Worm (Caenorhabditis elegans) whole organism, mixed stage, embryonic: ENCODE data around the gene T25G12.13.

ENCODE experiments used
- M03D4.4 ChIP-seq: sonication (generic microtip); optimal IDR thresholded peaks from 2 replicates; lab custom pipeline; 2017; ENCODE audit warnings: mild to moderate bottlenecking, missing genetic modification characterization, missing compliant biosample characterization
- bed-3 ChIP-seq: fragments of 200-800 bp; sonication (Bioruptor generic); optimal IDR thresholded peaks from 3 replicates; lab custom pipeline; 2018; ENCODE audit warnings: mild to moderate bottlenecking, missing genetic modification characterization, moderate library complexity, missing compliant biosample characterization
- blmp-1 ChIP-seq: fragments of 150-350 bp; optimal IDR thresholded peaks from 2 replicates; lab custom pipeline; 2014; ENCODE audit warnings: missing biosample characterization, missing genetic modification characterization
- ceh-43 ChIP-seq: fragments of 200-800 bp; sonication (Bioruptor generic); optimal IDR thresholded peaks from 2 replicates; lab custom pipeline; 2018; ENCODE audit warnings: mild to moderate bottlenecking, missing genetic modification characterization, moderate library complexity, missing compliant biosample characterization
- ceh-83 ChIP-seq: fragments of 200-800 bp; sonication (Bioruptor generic); optimal IDR thresholded peaks from 2 replicates; lab custom pipeline; 2018; ENCODE audit warnings: mild to moderate bottlenecking, missing genetic modification characterization, missing compliant biosample characterization
- ces-1 ChIP-seq: fragments of 150-350 bp; optimal IDR thresholded peaks from 2 replicates; lab custom pipeline; 2014; ENCODE audit warnings: missing biosample characterization, missing genetic modification reagents, missing genetic modification characterization
- cnd-1 ChIP-seq: fragments of 200-800 bp; sonication (Bioruptor generic); optimal IDR thresholded peaks from 2 replicates; lab custom pipeline; 2018; ENCODE audit warnings: mild to moderate bottlenecking, missing genetic modification characterization, missing compliant biosample characterization
- drap-1 ChIP-seq: fragments of 200-800 bp; sonication (Bioruptor generic); optimal IDR thresholded peaks from 3 replicates; lab custom pipeline; 2018; ENCODE audit warnings: mild to moderate bottlenecking, missing genetic modification characterization, missing compliant biosample characterization
- elt-3 ChIP-seq: fragments of 150-350 bp; optimal IDR thresholded peaks from 2 replicates; lab custom pipeline; 2014; ENCODE audit warnings: missing biosample characterization, missing genetic modification characterization
- flh-1 ChIP-seq: fragments of 200-800 bp; sonication (Bioruptor generic); optimal IDR thresholded peaks from 2 replicates; lab custom pipeline; 2018; ENCODE audit warnings: mild to moderate bottlenecking, missing genetic modification characterization, moderate library complexity, missing compliant biosample characterization
- hlh-1 ChIP-seq: fragments of 150-350 bp; optimal IDR thresholded peaks from 2 replicates; lab custom pipeline; 2014; ENCODE audit warnings: missing biosample characterization, missing genetic modification reagents, missing genetic modification characterization
- lin-13 ChIP-seq: fragments of 150-350 bp; optimal IDR thresholded peaks from 2 replicates; lab custom pipeline; 2014; ENCODE audit warnings: missing biosample characterization, missing genetic modification characterization
- lin-32 ChIP-seq: fragments of 200-800 bp; sonication (Bioruptor generic); optimal IDR thresholded peaks from 2 replicates; lab custom pipeline; 2018; ENCODE audit warnings: mild to moderate bottlenecking, missing genetic modification characterization, missing compliant biosample characterization
- lsy-2 ChIP-seq: fragments of 150-350 bp; optimal IDR thresholded peaks from 2 replicates; lab custom pipeline; 2014; ENCODE audit warnings: missing biosample characterization, missing genetic modification characterization
- mep-1 ChIP-seq: fragments of 150-350 bp; optimal IDR thresholded peaks from 2 replicates; lab custom pipeline; 2017; ENCODE audit warnings: missing biosample characterization, missing genetic modification reagents, missing genetic modification characterization, inconsistent platforms
- mls-2 ChIP-seq: sonication (generic microtip); optimal IDR thresholded peaks from 2 replicates; lab custom pipeline; 2016; ENCODE audit warnings: mild to moderate bottlenecking, missing genetic modification characterization, moderate library complexity, missing compliant biosample characterization
- nhr-12 ChIP-seq: fragments of 150-350 bp; optimal IDR thresholded peaks from 2 replicates; lab custom pipeline; 2014; ENCODE audit warnings: missing biosample characterization, missing genetic modification characterization
- nhr-2 ChIP-seq: fragments of 150-350 bp; optimal IDR thresholded peaks from 2 replicates; lab custom pipeline; 2014; ENCODE audit warnings: missing biosample characterization, missing genetic modification characterization
- nhr-237 ChIP-seq: fragments of 150-350 bp; optimal IDR thresholded peaks from 2 replicates; lab custom pipeline; 2014; ENCODE audit warnings: missing biosample characterization, missing genetic modification characterization
- nhr-28 ChIP-seq: fragments of 150-350 bp; optimal IDR thresholded peaks from 2 replicates; lab custom pipeline; 2014; ENCODE audit warnings: missing biosample characterization, missing genetic modification characterization
- nhr-76 ChIP-seq: sonication (generic microtip); optimal IDR thresholded peaks from 2 replicates; lab custom pipeline; 2017; ENCODE audit warnings: missing biosample characterization, missing genetic modification characterization
- pha-4 ChIP-seq: fragments of 150-350 bp; optimal IDR thresholded peaks from 2 replicates; lab custom pipeline; 2018; ENCODE audit warnings: missing biosample characterization, missing genetic modification reagents, missing genetic modification characterization
- sem-2 ChIP-seq: fragments of 200-800 bp; sonication (Bioruptor generic); optimal IDR thresholded peaks from 2 replicates; lab custom pipeline; 2018; ENCODE audit warnings: mild to moderate bottlenecking, missing genetic modification characterization, missing compliant biosample characterization
- sptf-1 ChIP-seq: sonication (generic microtip); optimal IDR thresholded peaks from 2 replicates; lab custom pipeline; 2017; ENCODE audit warnings: mild to moderate bottlenecking, missing genetic modification characterization, moderate library complexity, missing compliant biosample characterization
- tbx-8 ChIP-seq: fragments of 200-800 bp; sonication (Bioruptor generic); optimal IDR thresholded peaks from 2 replicates; lab custom pipeline; 2018; ENCODE audit warnings: mild to moderate bottlenecking, missing genetic modification characterization, moderate library complexity, missing compliant biosample characterization
- unc-120 ChIP-seq: sonication (generic microtip); optimal IDR thresholded peaks from 2 replicates; lab custom pipeline; 2017; ENCODE audit warnings: missing genetic modification characterization, missing compliant biosample characterization; ENCODE audit not compliant: poor library complexity, severe bottlenecking
- unc-62 ChIP-seq: fragments of 150-350 bp; optimal IDR thresholded peaks from 2 replicates; lab custom pipeline; 2014; ENCODE audit warnings: missing biosample characterization, missing genetic modification reagents, missing genetic modification characterization
- ztf-11 ChIP-seq: fragments of 150-350 bp; optimal IDR thresholded peaks from 2 replicates; lab custom pipeline; 2014; ENCODE audit warnings: missing biosample characterization, missing genetic modification characterization

Gene T25G12.13

DNA sequence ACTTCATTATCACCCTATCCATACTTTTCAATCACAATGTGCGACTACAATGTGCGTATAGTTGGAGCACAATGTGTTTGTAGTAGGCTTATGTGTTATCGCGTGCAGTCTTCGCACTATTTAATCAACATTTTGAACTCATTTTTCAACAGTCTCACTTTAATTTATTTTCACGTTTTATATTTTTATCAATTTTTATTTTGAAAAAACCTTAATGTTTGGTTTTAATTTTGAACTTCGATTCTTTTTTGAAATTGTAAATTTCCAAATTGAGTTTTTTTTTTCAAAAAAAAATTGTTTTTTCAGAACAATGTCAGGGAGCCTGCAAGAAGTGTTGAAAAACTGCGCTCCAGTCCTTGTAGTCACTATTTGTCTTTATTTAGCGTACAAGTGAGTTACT, at the start of gene T25G12.13:
TSS of gene T25G12.13 (plus strand) at position 301 of the 400 bp plus-strand sequence.
- TF ChIP-seq ces-1 (GFP tag; lab: Kevin White, UChicago) (no peak), unc-120 (no peak), ceh-83 (GFP tag; lab: Kevin White, UChicago) (no peak), elt-3 (tag; lab: Kevin White, UChicago) (no peak), blmp-1 (tag; lab: Kevin White, UChicago) (no peak), hlh-1 (tag; lab: Kevin White, UChicago) (no peak)
- TF ChIP-seq, all 35 proteins: peak for 0

DNA sequence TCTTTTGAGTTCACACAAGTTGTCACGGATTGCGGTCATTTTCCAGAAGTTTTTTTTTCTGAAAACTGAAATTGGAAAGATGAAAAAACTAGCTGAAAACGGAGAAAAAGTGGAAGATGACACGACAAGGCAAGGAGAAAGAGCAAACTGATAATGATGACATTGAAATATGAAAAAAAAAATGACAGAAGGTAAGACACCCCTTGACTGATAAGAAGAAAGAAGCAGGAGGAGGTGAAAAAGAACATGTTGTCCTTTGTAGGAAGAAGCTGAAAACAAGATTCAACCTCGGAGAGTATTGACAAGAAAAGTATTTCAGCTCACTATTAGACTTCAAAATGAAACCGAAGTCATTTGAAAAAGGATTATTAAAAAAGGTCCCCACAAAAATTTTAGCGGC, 48.1 kb upstream of the T25G12.13 start, which contains the start of gene B0302.5:
TSS of gene B0302.5 (minus strand) at position 58 of the 400 bp plus-strand sequence.
- TF ChIP-seq M03D4.4 (tag; lab: Kevin White, UChicago) (no peak), flh-1 (GFP tag; lab: Kevin White, UChicago) (no peak), ztf-11 (tag; lab: Kevin White, UChicago) (no peak), ceh-43 (no peak), ceh-83 (GFP tag; lab: Kevin White, UChicago) (no peak), tbx-8 (GFP tag; lab: Kevin White, UChicago) (no peak), mls-2 (tag; lab: Kevin White, UChicago) (no peak), drap-1 (GFP tag; lab: Kevin White, UChicago) (no peak), blmp-1 (tag; lab: Kevin White, UChicago) (no peak), lsy-2 (tag; lab: Kevin White, UChicago) (no peak), pha-4 (tag; lab: Kevin White, UChicago) (no peak), nhr-12 (tag; lab: Kevin White, UChicago) (no peak), unc-62 (GFP tag; lab: Kevin White, UChicago) (no peak), unc-120 (no peak), nhr-76 (tag; lab: Kevin White, UChicago) (no peak), bed-3 (GFP tag; lab: Kevin White, UChicago) (no peak), sptf-1 (tag; lab: Kevin White, UChicago) (no peak), lin-13 (tag; lab: Kevin White, UChicago) (no peak), nhr-2 (tag; lab: Kevin White, UChicago) (no peak), elt-3 (tag; lab: Kevin White, UChicago) (no peak)

- TF ChIP-seq ztf-11 (tag; lab: Kevin White, UChicago) (no peak), nhr-237 (tag; lab: Kevin White, UChicago) (no peak), unc-62 (GFP tag; lab: Kevin White, UChicago) (no peak), cnd-1 (tag; lab: Kevin White, UChicago) (no peak), sptf-1 (tag; lab: Kevin White, UChicago) (no peak), nhr-76 (tag; lab: Kevin White, UChicago) (no peak), lin-32 (GFP tag; lab: Kevin White, UChicago) (no peak), M03D4.4 (tag; lab: Kevin White, UChicago) (no peak)
These were observed 45.3 kb upstream of the T25G12.13 start for ce11 chrX:17197824-17198223.

ce11 chrX:17203399-17203798, 39.8 kb upstream of the T25G12.13 start:
- TF ChIP-seq elt-3 (tag; lab: Kevin White, UChicago) (no peak), mls-2 (tag; lab: Kevin White, UChicago) (no peak), nhr-76 (tag; lab: Kevin White, UChicago) (no peak), lin-13 (tag; lab: Kevin White, UChicago) (no peak), lin-32 (GFP tag; lab: Kevin White, UChicago) (no peak), ces-1 (GFP tag; lab: Kevin White, UChicago) (no peak), hlh-1 (tag; lab: Kevin White, UChicago) (no peak), ceh-83 (GFP tag; lab: Kevin White, UChicago) (no peak), nhr-28 (tag; lab: Kevin White, UChicago) (no peak), blmp-1 (tag; lab: Kevin White, UChicago) (no peak), drap-1 (GFP tag; lab: Kevin White, UChicago) (no peak), ztf-11 (tag; lab: Kevin White, UChicago) (no peak), pha-4 (tag; lab: Kevin White, UChicago) (no peak)

DNA sequence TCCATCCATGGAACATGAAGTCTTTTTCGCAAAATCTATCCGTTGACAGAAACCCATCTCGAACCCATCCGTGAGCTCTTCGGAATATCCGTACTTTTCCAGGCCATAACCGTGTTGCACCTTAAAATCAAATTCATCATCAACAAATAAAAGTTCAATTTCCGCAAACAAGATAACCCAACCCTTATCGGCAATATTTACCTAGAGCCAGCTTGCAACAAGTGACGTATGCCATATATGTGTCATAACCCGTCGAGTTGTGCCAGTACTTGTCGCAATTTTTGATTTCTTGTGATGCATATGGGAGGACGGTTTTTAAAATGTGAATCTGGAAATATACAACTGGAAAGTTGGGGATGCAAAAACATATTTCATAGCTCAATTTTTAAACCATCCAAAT, 37.3 kb upstream of the T25G12.13 start:
- TF ChIP-seq nhr-2 (tag; lab: Kevin White, UChicago) = no peak
- TF ChIP-seq flh-1 (GFP tag; lab: Kevin White, UChicago) = no peak
- TF ChIP-seq ztf-11 (tag; lab: Kevin White, UChicago) = no peak
- no peak for TF ChIP-seq sem-2
- no peak for TF ChIP-seq cnd-1 (tag; lab: Kevin White, UChicago)
- no peak for TF ChIP-seq nhr-76 (tag; lab: Kevin White, UChicago)
- no peak for TF ChIP-seq mep-1 (tag; lab: Kevin White, UChicago)
